Worm (Caenorhabditis elegans): Measurements from ENCODE around the gene T25B9.9.

T25B9.9 gene

ce11 chrIV:10773811-10774210, 4.4 kb downstream of the T25B9.9 start, which contains the start of gene inpp-1:
TSS of gene inpp-1 (minus strand) at chrIV:10773911.
- TF ChIP-seq fkh-10 (GFP tag; optimal IDR thresholded peaks at IDR 0.05) = no peak
- no peak for TF ChIP-seq mdl-1 (tag; optimal IDR thresholded peaks at IDR 0.05)
- TF ChIP-seq daf-12 (tag; optimal IDR thresholded peaks at IDR 0.05) = no peak
- TF ChIP-seq lin-15B (tag; optimal IDR thresholded peaks at IDR 0.05) = no peak
- no peak for TF ChIP-seq nhr-28 (tag; optimal IDR thresholded peaks at IDR 0.05)
- no peak for TF ChIP-seq ztf-4 (tag; optimal IDR thresholded peaks at IDR 0.05)
- TF ChIP-seq pqm-1 (tag; optimal IDR thresholded peaks at IDR 0.05) = no peak
- no peak for TF ChIP-seq nhr-25 (tag; optimal IDR thresholded peaks at IDR 0.05)
- no peak for TF ChIP-seq sea-2 (GFP tag; optimal IDR thresholded peaks at IDR 0.05)
- TF ChIP-seq nhr-12 (tag; optimal IDR thresholded peaks at IDR 0.05) = no peak
- no peak for TF ChIP-seq nfya-1 (tag; optimal IDR thresholded peaks at IDR 0.05; ENCODE audit: insufficient read depth)
- no peak for TF ChIP-seq fkh-2 (tag; optimal IDR thresholded peaks at IDR 0.05)

ce11 chrIV:10777076-10777475, 7.6 kb downstream of the T25B9.9 start:
- no peak for TF ChIP-seq pha-4 (tag; optimal IDR thresholded peaks at IDR 0.05)
- no peak for TF ChIP-seq nhr-76 (tag; optimal IDR thresholded peaks at IDR 0.05)
- no peak for TF ChIP-seq ama-1 (optimal IDR thresholded peaks at IDR 0.05)
- TF ChIP-seq nhr-23 (tag; optimal IDR thresholded peaks at IDR 0.05) = peak; percentile 12
- no peak for TF ChIP-seq mdl-1 (tag; optimal IDR thresholded peaks at IDR 0.05)
- peak; percentile 46 for TF ChIP-seq nhr-25 (tag; optimal IDR thresholded peaks at IDR 0.05)

- TF ChIP-seq nhr-12 (tag; optimal IDR thresholded peaks at IDR 0.05) (no peak), mdl-1 (tag; optimal IDR thresholded peaks at IDR 0.05) (no peak), nhr-237 (tag; optimal IDR thresholded peaks at IDR 0.05) (no peak), nhr-76 (tag; optimal IDR thresholded peaks at IDR 0.05) (no peak), ZK546.5 (tag; optimal IDR thresholded peaks at IDR 0.05) (no peak), lin-39 (tag; optimal IDR thresholded peaks at IDR 0.05) (no peak), skn-1 (tag; optimal IDR thresholded peaks at IDR 0.05) (no peak), R02D3.7 (tag; optimal IDR thresholded peaks at IDR 0.05) (no peak), nfya-1 (tag; optimal IDR thresholded peaks at IDR 0.05; ENCODE audit: insufficient read depth) (no peak), daf-12 (tag; optimal IDR thresholded peaks at IDR 0.05) (no peak), elt-1 (tag; optimal IDR thresholded peaks at IDR 0.05) (no peak), fkh-2 (tag; optimal IDR thresholded peaks at IDR 0.05) (no peak), zag-1 (tag; optimal IDR thresholded peaks at IDR 0.05) (no peak), aly-2 (tag; optimal IDR thresholded peaks at IDR 0.05) (no peak), tbx-2 (tag; optimal IDR thresholded peaks at IDR 0.05) (no peak), ztf-4 (tag; optimal IDR thresholded peaks at IDR 0.05) (no peak), nhr-28 (tag; optimal IDR thresholded peaks at IDR 0.05) (no peak), ceh-9 (tag; optimal IDR thresholded peaks at IDR 0.05) (no peak), sea-2 (GFP tag; optimal IDR thresholded peaks at IDR 0.05) (no peak), nhr-67 (tag; optimal IDR thresholded peaks at IDR 0.05) (no peak)
Observed at ce11 chrIV:10777600-10777999, 8.1 kb downstream of the T25B9.9 start.

DNA sequence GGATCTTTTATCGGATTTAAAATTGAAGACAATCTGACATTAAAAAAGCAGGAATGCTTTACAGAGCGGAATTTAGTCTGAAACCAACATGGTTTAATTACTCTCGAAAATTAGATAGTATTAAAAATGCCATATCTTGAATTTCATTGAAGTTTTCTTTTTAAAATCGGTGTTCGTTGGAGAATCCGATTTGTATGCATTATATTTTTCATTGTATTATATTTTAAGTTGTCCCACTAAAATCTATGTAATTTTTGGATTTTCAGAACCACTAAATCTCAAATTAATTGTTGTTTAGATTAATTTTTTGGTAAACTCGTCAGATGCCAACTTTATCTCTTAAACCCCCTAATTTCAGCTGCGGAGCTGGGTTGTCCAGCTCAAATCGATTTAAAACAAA, 9.1 kb downstream of the T25B9.9 start:
- TF ChIP-seq ztf-11 (tag; optimal IDR thresholded peaks at IDR 0.05) (no peak), sea-2 (GFP tag; optimal IDR thresholded peaks at IDR 0.05) (no peak), lsy-12 (tag; optimal IDR thresholded peaks at IDR 0.05) (peak; percentile 18), nhr-11 (tag; optimal IDR thresholded peaks at IDR 0.05) (no peak), ceh-82 (tag; optimal IDR thresholded peaks at IDR 0.05) (no peak), nfya-1 (tag; optimal IDR thresholded peaks at IDR 0.05; ENCODE audit: insufficient read depth) (no peak), pha-4 (tag; optimal IDR thresholded peaks at IDR 0.05) (no peak), nhr-28 (tag; optimal IDR thresholded peaks at IDR 0.05) (no peak), fkh-10 (GFP tag; optimal IDR thresholded peaks at IDR 0.05) (no peak), nhr-77 (tag; optimal IDR thresholded peaks at IDR 0.05) (no peak), ZK546.5 (tag; optimal IDR thresholded peaks at IDR 0.05) (no peak), ceh-16 (tag; optimal IDR thresholded peaks at IDR 0.05) (no peak), pqm-1 (tag; optimal IDR thresholded peaks at IDR 0.05) (no peak), lin-15B (tag; optimal IDR thresholded peaks at IDR 0.05) (no peak), jun-1 (tag; optimal IDR thresholded peaks at IDR 0.05) (no peak), R02D3.7 (tag; optimal IDR thresholded peaks at IDR 0.05) (no peak), hmg-11 (tag; optimal IDR thresholded peaks at IDR 0.05) (no peak), nhr-23 (tag; optimal IDR thresholded peaks at IDR 0.05) (peak; percentile 71), fkh-2 (tag; optimal IDR thresholded peaks at IDR 0.05) (no peak), ztf-4 (tag; optimal IDR thresholded peaks at IDR 0.05) (no peak), elt-3 (tag; optimal IDR thresholded peaks at IDR 0.05) (no peak), nhr-76 (tag; optimal IDR thresholded peaks at IDR 0.05) (no peak), skn-1 (tag; optimal IDR thresholded peaks at IDR 0.05) (no peak), egl-5 (tag; optimal IDR thresholded peaks at IDR 0.05) (no peak), nhr-67 (tag; optimal IDR thresholded peaks at IDR 0.05) (no peak), ceh-9 (tag; optimal IDR thresholded peaks at IDR 0.05) (no peak), zag-1 (tag; optimal IDR thresholded peaks at IDR 0.05) (no peak), nhr-25 (tag; optimal IDR thresholded peaks at IDR 0.05) (no peak), elt-1 (tag; optimal IDR thresholded peaks at IDR 0.05) (no peak), nhr-43 (tag; optimal IDR thresholded peaks at IDR 0.05; ENCODE audit: poor library complexity, severe bottlenecking) (peak; percentile 32), mml-1 (tag; optimal IDR thresholded peaks at IDR 0.05) (no peak), ceh-28 (tag; optimal IDR thresholded peaks at IDR 0.05) (peak; percentile 25), eor-1 (tag; optimal IDR thresholded peaks at IDR 0.05) (no peak), mdl-1 (tag; optimal IDR thresholded peaks at IDR 0.05) (no peak), nhr-12 (tag; optimal IDR thresholded peaks at IDR 0.05) (no peak), lin-39 (tag; optimal IDR thresholded peaks at IDR 0.05) (no peak), nhr-237 (tag; optimal IDR thresholded peaks at IDR 0.05) (no peak), ama-1 (optimal IDR thresholded peaks at IDR 0.05) (peak; percentile 31), elt-2 (tag; optimal IDR thresholded peaks at IDR 0.05) (no peak), egl-27 (tag; optimal IDR thresholded peaks at IDR 0.05) (no peak)

Data from whole organism, L3 larva.